Worm (Caenorhabditis elegans) whole organism, young adult: ENCODE results near the gene scc-1.

Experiments
- D2030.7 ChIP-seq: fragments of 200-800 bp; sonication (Bioruptor generic); IDR thresholded peaks from 2 replicates; pipeline ENCODE4 v1.3.6; 2022; ENCODE audit warnings: missing genetic modification reagents, missing genetic modification characterization, missing compliant biosample characterization
- athp-1 ChIP-seq: sonication (generic microtip); optimal IDR thresholded peaks from 2 replicates; lab custom pipeline; 2017; ENCODE audit warnings: mild to moderate bottlenecking, missing genetic modification characterization, missing compliant biosample characterization
- cebp-2 ChIP-seq: fragments of 200-800 bp; sonication (Bioruptor generic); IDR thresholded peaks from 2 replicates; pipeline ENCODE4 v1.3.6; 2022; ENCODE audit warnings: missing genetic modification characterization, missing compliant biosample characterization
- egl-44 ChIP-seq: fragments of 200-800 bp; sonication (Bioruptor generic); IDR thresholded peaks from 2 replicates; pipeline ENCODE4 v1.3.6; 2022; ENCODE audit warnings: missing genetic modification reagents, missing genetic modification characterization, missing compliant biosample characterization
- egrh-3 ChIP-seq: fragments of 200-800 bp; sonication (Bioruptor generic); IDR thresholded peaks from 2 replicates; pipeline ENCODE4 v1.3.6; 2022; ENCODE audit warnings: missing genetic modification reagents, missing genetic modification characterization, missing compliant biosample characterization
- madf-3 ChIP-seq: fragments of 200-800 bp; sonication (Bioruptor generic); IDR thresholded peaks from 2 replicates; pipeline ENCODE4 v1.3.6; 2022; ENCODE audit warnings: missing genetic modification reagents, missing genetic modification characterization, missing compliant biosample characterization
- nfyb-1 ChIP-seq: fragments of 200-800 bp; sonication (Bioruptor generic); IDR thresholded peaks from 2 replicates; pipeline ENCODE4 v1.3.6; 2022; ENCODE audit warnings: missing genetic modification reagents, missing genetic modification characterization, missing compliant biosample characterization
- sdz-38 ChIP-seq: sonication (generic microtip); optimal IDR thresholded peaks from 2 replicates; lab custom pipeline; 2016; ENCODE audit warnings: missing genotype, missing genetic modification characterization, missing compliant biosample characterization
- ztf-25 ChIP-seq: fragments of 200-800 bp; sonication (Bioruptor generic); IDR thresholded peaks from 2 replicates; pipeline ENCODE4 v1.3.6; 2022; ENCODE audit warnings: missing genetic modification reagents, missing genetic modification characterization, missing compliant biosample characterization
- ztf-26 ChIP-seq: sonication (generic microtip); optimal IDR thresholded peaks from 2 replicates; lab custom pipeline; 2017; ENCODE audit warnings: missing genetic modification characterization, missing compliant biosample characterization

DNA sequence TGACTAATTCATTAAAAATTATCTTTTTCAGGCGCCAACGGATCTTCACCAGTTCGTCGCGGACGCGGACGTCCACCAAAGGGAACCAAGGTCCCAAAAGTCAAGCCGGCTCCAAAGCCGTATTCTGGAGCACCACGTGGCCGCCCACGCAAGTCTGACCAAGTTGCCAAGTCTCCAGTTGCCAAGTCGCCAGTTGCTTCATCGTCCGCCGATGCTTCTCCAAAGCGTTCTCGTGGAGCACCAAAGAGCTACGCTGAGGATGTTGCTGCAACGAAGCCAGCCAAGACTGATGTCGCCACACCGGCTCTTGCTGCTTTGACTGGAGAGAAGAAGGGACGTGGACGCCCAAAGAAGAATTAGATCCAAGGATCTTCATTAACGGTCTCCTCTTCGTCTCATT is 25.3 kb upstream of the scc-1 start:
- TF ChIP-seq ztf-26 (no peak), cebp-2 (GFP tag; lab: Robert Waterston, UW) (no peak), nfyb-1 (no peak), ztf-25 (GFP tag; lab: Robert Waterston, UW) (no peak), madf-3 (no peak), athp-1 (tag; lab: Kevin White, UChicago) (no peak), sdz-38 (tag; lab: Kevin White, UChicago) (no peak), D2030.7 (GFP tag; lab: Robert Waterston, UW) (no peak), egl-44 (no peak), egrh-3 (GFP tag; lab: Robert Waterston, UW) (no peak; the same call in 1 of the 2 replicates)
